Fruit fly (Drosophila melanogaster): ENCODE measurements around the gene HP1D3csd.
A peak's percentile ranks its signal among the peaks of the same experiment; 100 is the strongest.

HP1D3csd gene

DNA sequence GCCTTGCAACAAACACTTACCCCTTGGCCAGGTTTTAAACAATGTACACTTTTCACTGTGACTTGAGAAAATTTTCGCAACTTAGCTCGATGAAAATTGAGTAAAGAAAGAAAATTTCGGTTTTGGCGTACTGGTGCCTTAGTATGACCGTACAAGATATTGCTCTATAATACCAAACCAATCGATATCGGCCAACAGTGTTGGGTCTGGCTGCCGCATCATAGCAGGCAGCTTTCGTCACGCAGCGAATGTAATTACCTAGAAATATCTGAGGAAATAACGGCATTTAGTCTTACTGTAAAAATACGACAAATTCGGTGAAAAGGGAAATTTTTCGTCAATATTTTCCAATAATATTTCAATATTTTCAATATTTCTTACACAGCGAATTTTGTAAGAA is 18.0 kb downstream of the HP1D3csd start, which contains the start of gene Ulp1 (continued):
- TF ChIP-seq CG5245 (GFP tag; optimal IDR thresholded peaks at IDR 0.05) (no peak), fru (optimal IDR thresholded peaks at IDR 0.05) (no peak), Bteb2 (GFP tag; optimal IDR thresholded peaks at IDR 0.05) (no peak), dan (GFP tag; IDR thresholded peaks at IDR 0.05) (no peak), CG3281 (GFP tag; optimal IDR thresholded peaks at IDR 0.05) (no peak), sob (GFP tag; IDR thresholded peaks at IDR 0.05) (peak; percentile 42), CG18262 (tag; optimal IDR thresholded peaks at IDR 0.05) (no peak), prd (optimal IDR thresholded peaks at IDR 0.05) (no peak), prd (GFP tag; IDR thresholded peaks at IDR 0.05) (peak; percentile 15; the same call in 1 of the 3 replicates), CG4730 (GFP tag; IDR thresholded peaks at IDR 0.05) (no peak), CG8944 (GFP tag; optimal IDR thresholded peaks at IDR 0.05) (peak; percentile 28), Gug (GFP tag; IDR thresholded peaks at IDR 0.05) (no peak), ind (GFP tag; optimal IDR thresholded peaks at IDR 0.05) (peak; percentile 18), Drgx (GFP tag; IDR thresholded peaks at IDR 0.05) (no peak), CG31224 (GFP tag; IDR thresholded peaks at IDR 0.05) (no peak), ken (GFP tag; IDR thresholded peaks at IDR 0.05) (no peak), CG8290 (GFP tag; optimal IDR thresholded peaks at IDR 0.05) (peak; percentile 55), CG8290 (tag; optimal IDR thresholded peaks at IDR 0.05) (peak in 1 of 2 experiments; percentile 81), ttk (GFP tag; IDR thresholded peaks at IDR 0.05) (no peak), ac (GFP tag; optimal IDR thresholded peaks at IDR 0.05) (no peak), MESR4 (GFP tag; optimal IDR thresholded peaks at IDR 0.05) (peak; percentile 76), Hey (tag; optimal IDR thresholded peaks at IDR 0.05) (no peak), lov (optimal IDR thresholded peaks at IDR 0.05) (no peak), lov (GFP tag; IDR thresholded peaks at IDR 0.05) (no peak), emc (GFP tag; optimal IDR thresholded peaks at IDR 0.05) (no peak), Dfd (GFP tag; optimal IDR thresholded peaks at IDR 0.05) (no peak), kay (GFP tag; optimal IDR thresholded peaks at IDR 0.05) (no peak), slbo (GFP tag; IDR thresholded peaks at IDR 0.05) (peak; percentile 28; the same call in 1 of the 2 replicates), Fer1 (GFP tag; optimal IDR thresholded peaks at IDR 0.05) (peak; percentile 13), CG9932 (GFP tag; IDR thresholded peaks at IDR 0.05) (peak; percentile 44; the same call in 1 of the 2 replicates), gce (GFP tag; IDR thresholded peaks at IDR 0.05) (no peak), Med (GFP tag) (peak; percentile 87), CG10366 (GFP tag; IDR thresholded peaks at IDR 0.05) (no peak), da (GFP tag; optimal IDR thresholded peaks at IDR 0.05) (no peak), HmgD (GFP tag; optimal IDR thresholded peaks at IDR 0.05) (peak; percentile 57), H2.0 (GFP tag; IDR thresholded peaks at IDR 0.05) (no peak), CG6254 (GFP tag; optimal IDR thresholded peaks at IDR 0.05) (no peak), CG15073 (GFP tag; optimal IDR thresholded peaks at IDR 0.05) (no peak), mirr (GFP tag; optimal IDR thresholded peaks at IDR 0.05) (no peak), sqz (GFP tag; optimal IDR thresholded peaks at IDR 0.05) (no peak), CoRest (tag; optimal IDR thresholded peaks at IDR 0.05) (peak; percentile 48), CG13624 (GFP tag; optimal IDR thresholded peaks at IDR 0.05) (peak; percentile 43), Abd-B (GFP tag; optimal IDR thresholded peaks at IDR 0.05) (peak; percentile 89), yki (optimal IDR thresholded peaks at IDR 0.05) (no peak), Gsc (GFP tag; IDR thresholded peaks at IDR 0.05) (no peak), abd-A (tag; optimal IDR thresholded peaks at IDR 0.05) (no peak), Atf3 (GFP tag; optimal IDR thresholded peaks at IDR 0.05) (no peak), CG4404 (GFP tag; IDR thresholded peaks at IDR 0.05) (no peak), Atf-2 (GFP tag; optimal IDR thresholded peaks at IDR 0.05) (no peak)
